Worm (Caenorhabditis elegans) whole organism, early embryonic: ENCODE results near the gene ZK180.6.

Source experiments
- B0310.2 ChIP-seq: sonication (generic microtip); optimal IDR thresholded peaks from 2 replicates; lab custom pipeline; 2016; ENCODE audit warnings: mild to moderate bottlenecking, missing genetic modification characterization, missing compliant biosample characterization
- F13C5.2 ChIP-seq: sonication (generic microtip); optimal IDR thresholded peaks from 2 replicates; lab custom pipeline; 2017; ENCODE audit warnings: mild to moderate bottlenecking, missing genetic modification characterization, inconsistent platforms, missing compliant biosample characterization
- ama-1 ChIP-seq: fragments of 150-350 bp; optimal IDR thresholded peaks from 2 replicates; lab custom pipeline; 2014
- ceh-36 ChIP-seq: sonication (generic microtip); optimal IDR thresholded peaks from 2 replicates; lab custom pipeline; 2016; ENCODE audit warnings: missing genetic modification characterization, inconsistent platforms, missing compliant biosample characterization
- flt-1 ChIP-seq: fragments of 200-800 bp; sonication (Bioruptor generic); IDR thresholded peaks from 2 replicates; pipeline ENCODE4 v1.3.6; 2022; ENCODE audit warnings: missing genetic modification characterization, missing compliant biosample characterization
- hmbx-1 ChIP-seq: sonication (generic microtip); optimal IDR thresholded peaks from 2 replicates; lab custom pipeline; 2016; ENCODE audit warnings: mild to moderate bottlenecking, missing genetic modification characterization, missing compliant biosample characterization
- hnd-1 ChIP-seq: sonication (generic microtip); optimal IDR thresholded peaks from 2 replicates; lab custom pipeline; 2016; ENCODE audit warnings: missing genetic modification characterization, missing compliant biosample characterization
- pes-1 ChIP-seq: fragments of 200-800 bp; sonication (Bioruptor generic); IDR thresholded peaks from 2 replicates; pipeline ENCODE4 v1.3.6; 2022; ENCODE audit warnings: missing genetic modification reagents, missing genetic modification characterization, missing compliant biosample characterization
- scrt-1 ChIP-seq: fragments of 200-800 bp; sonication (Bioruptor generic); IDR thresholded peaks from 2 replicates; pipeline ENCODE4 v1.3.6; 2022; ENCODE audit warnings: missing genetic modification characterization, missing compliant biosample characterization
- tra-4 ChIP-seq: sonication (generic microtip); optimal IDR thresholded peaks from 2 replicates; lab custom pipeline; 2017; ENCODE audit warnings: missing genetic modification characterization, missing compliant biosample characterization

- TF ChIP-seq scrt-1 (GFP tag; lab: Robert Waterston, UW) = no peak
- no peak for TF ChIP-seq flt-1 (GFP tag; lab: Robert Waterston, UW)
- TF ChIP-seq pes-1 = no peak
- no peak for TF ChIP-seq tra-4
- TF ChIP-seq ama-1 (lab: Kevin White, UChicago) = no peak
- no peak for TF ChIP-seq hmbx-1 (tag; lab: Kevin White, UChicago)
- TF ChIP-seq B0310.2 (tag; lab: Kevin White, UChicago) = no peak
- TF ChIP-seq ceh-36 (tag; lab: Kevin White, UChicago) = peak; percentile 72
- no peak for TF ChIP-seq hnd-1 (tag; lab: Kevin White, UChicago)
- TF ChIP-seq F13C5.2 (tag; lab: Kevin White, UChicago) = no peak
Measured at ce11 chrIV:4526724-4527123, 1.9 kb upstream of the ZK180.6 start.
